Worm (Caenorhabditis elegans): ENCODE data around the gene srh-70.

srh-70 gene

DNA sequence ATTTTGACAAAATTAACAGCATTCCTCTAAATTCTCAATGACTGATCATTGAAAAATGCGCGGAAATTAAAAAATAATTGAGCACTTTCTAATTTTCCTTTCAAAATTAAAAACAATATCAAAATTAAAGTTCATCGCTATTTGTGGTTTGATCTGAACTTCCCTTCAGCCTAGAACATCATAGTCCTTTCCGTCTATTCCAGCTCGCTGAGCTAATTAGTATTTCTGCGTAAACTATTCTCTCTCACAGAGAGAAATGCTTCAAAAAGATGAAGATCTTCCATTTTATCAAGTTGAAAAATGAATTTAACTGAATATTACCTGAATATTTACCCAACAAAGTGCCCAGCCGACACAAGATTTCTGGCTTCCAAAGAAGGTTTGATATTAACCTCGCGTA lies 11.6 kb downstream of the srh-70 start, which contains the start of gene srh-68:
Gene srh-68 (plus strand): TSS at position 301 of the 400 bp plus-strand sequence.
- no peak for TF ChIP-seq elt-1 (tag; optimal IDR thresholded peaks at IDR 0.05; ENCODE audit: borderline replicate concordance, insufficient read depth)
- TF ChIP-seq ceh-43 (GFP tag; optimal IDR thresholded peaks at IDR 0.05) = no peak

DNA sequence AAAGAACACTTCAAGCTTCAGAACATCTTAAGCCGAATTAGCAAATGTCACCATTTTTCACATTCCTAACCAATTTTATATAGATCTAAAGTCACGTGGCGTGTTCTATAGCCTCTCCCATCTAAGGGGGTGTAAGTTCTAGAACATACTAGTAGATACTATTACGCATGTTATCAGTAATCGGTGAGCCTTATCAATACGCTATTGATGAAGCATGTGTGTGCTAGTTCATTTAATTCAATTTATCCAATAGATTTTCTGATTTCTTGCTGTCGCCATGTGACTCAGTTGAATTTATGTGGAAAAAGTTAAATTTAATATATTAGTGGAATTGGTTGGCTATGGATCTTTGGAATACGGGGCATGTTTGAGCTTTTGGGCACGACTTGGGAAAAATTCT lies 12.1 kb downstream of the srh-70 start:
- TF ChIP-seq flh-1 (GFP tag; optimal IDR thresholded peaks at IDR 0.05) (no peak), zip-8 (tag; optimal IDR thresholded peaks at IDR 0.05) (no peak), blmp-1 (tag; optimal IDR thresholded peaks at IDR 0.05) (no peak), bed-3 (GFP tag; optimal IDR thresholded peaks at IDR 0.05) (no peak), lsy-2 (tag; optimal IDR thresholded peaks at IDR 0.05) (no peak), sem-2 (GFP tag; optimal IDR thresholded peaks at IDR 0.05) (no peak), ceh-83 (GFP tag; optimal IDR thresholded peaks at IDR 0.05) (no peak), ztf-11 (tag; optimal IDR thresholded peaks at IDR 0.05) (no peak), ham-2 (GFP tag; optimal IDR thresholded peaks at IDR 0.05) (no peak), pha-4 (tag; optimal IDR thresholded peaks at IDR 0.05) (no peak), mep-1 (tag; optimal IDR thresholded peaks at IDR 0.05) (no peak), nhr-76 (tag; optimal IDR thresholded peaks at IDR 0.05) (no peak), elt-1 (tag; optimal IDR thresholded peaks at IDR 0.05; ENCODE audit: borderline replicate concordance, insufficient read depth) (no peak)

DNA sequence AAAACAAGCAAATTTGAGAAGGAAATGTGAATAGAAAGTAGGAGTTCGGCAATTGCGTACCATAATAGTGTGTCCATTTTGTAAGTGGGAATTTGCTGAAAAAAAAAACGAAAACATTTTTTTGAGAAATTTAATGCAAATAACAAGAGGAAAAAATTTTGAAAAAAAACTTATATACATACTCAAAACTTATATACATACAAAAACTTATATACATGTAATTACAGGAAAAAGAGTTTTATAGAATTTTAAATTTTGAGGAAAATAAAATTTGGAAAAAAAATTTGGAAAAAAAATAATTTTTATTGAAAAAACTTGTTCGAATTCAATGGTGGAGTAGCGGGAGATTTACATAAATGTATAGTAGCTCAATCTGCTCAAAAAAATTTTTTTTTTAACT lies 15.9 kb downstream of the srh-70 start, which contains the start of gene ador-1:
Gene ador-1 (minus strand): TSS at position 101 of the 400 bp plus-strand sequence.
- TF ChIP-seq lin-32 (GFP tag; optimal IDR thresholded peaks at IDR 0.05) (no peak), lsy-2 (tag; optimal IDR thresholded peaks at IDR 0.05) (no peak)

DNA sequence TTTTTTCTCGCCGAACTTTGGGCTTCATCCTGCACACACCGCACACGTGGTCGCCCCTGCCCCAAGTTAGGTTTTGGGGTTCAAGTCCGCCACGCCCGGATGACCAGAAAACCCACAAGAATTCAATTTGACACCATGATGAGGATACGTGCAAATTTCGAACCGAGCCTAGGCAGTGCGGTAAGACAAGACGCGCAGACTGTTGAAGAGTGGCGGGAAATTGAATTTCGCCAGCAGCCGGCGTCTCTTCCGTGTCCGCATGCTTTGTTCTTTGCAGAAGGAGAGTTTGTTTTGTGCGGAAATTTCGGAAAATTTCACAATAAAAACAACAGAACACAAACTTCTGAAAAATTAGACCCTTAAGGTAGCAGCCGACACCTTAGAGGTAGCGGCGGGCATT lies 18.7 kb downstream of the srh-70 start:
- no peak for TF ChIP-seq M03D4.4 (tag; optimal IDR thresholded peaks at IDR 0.05)
- TF ChIP-seq ces-1 (GFP tag; optimal IDR thresholded peaks at IDR 0.05) = peak; percentile 91

DNA sequence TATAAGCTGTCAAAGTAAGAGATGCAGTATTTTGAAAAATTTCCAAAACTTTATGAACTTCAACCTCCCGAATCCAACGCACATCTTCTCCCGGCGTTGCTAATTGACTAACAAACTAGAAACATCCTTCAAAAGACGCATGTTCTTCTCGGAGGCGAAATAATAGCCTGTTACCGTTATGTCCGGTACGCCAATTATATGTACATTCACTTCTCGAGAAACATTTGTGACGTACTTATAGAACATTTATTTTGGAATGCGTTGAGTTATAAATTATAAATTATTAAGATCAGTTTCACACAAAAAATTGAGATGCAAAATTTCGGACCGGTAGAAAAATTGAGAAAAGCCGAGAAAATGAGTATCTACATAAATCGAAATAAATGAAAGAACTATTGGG lies 21.7 kb downstream of the srh-70 start, which contains the start of gene T21B4.3:
Gene T21B4.3 (minus strand): TSS at position 101 of the 400 bp plus-strand sequence.
- TF ChIP-seq nhr-2 (tag; optimal IDR thresholded peaks at IDR 0.05) = no peak
- no peak for TF ChIP-seq pha-4 (tag; optimal IDR thresholded peaks at IDR 0.05)
- TF ChIP-seq drap-1 (GFP tag; optimal IDR thresholded peaks at IDR 0.05) = no peak
- TF ChIP-seq lin-13 (tag; optimal IDR thresholded peaks at IDR 0.05) = no peak
- no peak for TF ChIP-seq ham-2 (GFP tag; optimal IDR thresholded peaks at IDR 0.05)
- no peak for TF ChIP-seq lsy-2 (tag; optimal IDR thresholded peaks at IDR 0.05)
- no peak for TF ChIP-seq elt-3 (tag; optimal IDR thresholded peaks at IDR 0.05)
- no peak for TF ChIP-seq sem-2 (GFP tag; optimal IDR thresholded peaks at IDR 0.05)
- TF ChIP-seq elt-1 (tag; optimal IDR thresholded peaks at IDR 0.05; ENCODE audit: borderline replicate concordance, insufficient read depth) = no peak
- TF ChIP-seq cnd-1 (tag; optimal IDR thresholded peaks at IDR 0.05) = no peak
- TF ChIP-seq flh-1 (GFP tag; optimal IDR thresholded peaks at IDR 0.05) = no peak
- no peak for TF ChIP-seq nhr-28 (tag; optimal IDR thresholded peaks at IDR 0.05)

DNA sequence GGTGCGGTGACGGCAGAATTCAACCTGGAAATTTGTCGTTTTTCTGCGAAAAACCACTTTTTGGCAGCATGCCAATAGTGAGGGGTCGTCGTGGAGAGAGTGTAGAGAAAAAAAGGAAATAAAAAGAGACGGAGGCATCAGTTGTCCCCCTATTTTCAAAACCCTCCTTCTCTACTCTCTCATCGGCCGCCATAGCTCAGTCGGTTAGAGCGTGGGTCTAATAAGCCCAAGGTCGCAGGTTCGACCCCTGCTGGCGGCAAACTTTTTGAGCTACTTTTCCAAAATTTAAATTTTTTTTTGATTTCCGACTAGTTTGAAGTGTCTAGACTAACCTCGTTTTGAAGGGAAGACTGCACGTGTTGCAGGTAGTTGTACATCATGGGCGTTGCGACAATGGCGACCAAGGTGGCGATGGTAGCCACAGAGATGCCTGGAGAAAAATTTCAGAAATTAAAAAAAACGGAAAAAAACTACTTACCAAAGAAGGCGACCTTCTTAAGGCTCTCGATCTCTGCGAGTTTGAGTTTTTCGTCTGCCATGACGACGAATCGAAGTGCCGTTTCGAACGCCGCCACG lies 24.0 kb downstream of the srh-70 start, which contains the start of gene col-85:
Gene col-85 (minus strand): TSS at position 540 of the 576 bp plus-strand sequence.
- TF ChIP-seq mls-2 (tag; optimal IDR thresholded peaks at IDR 0.05) (peak; percentile 98), ces-1 (GFP tag; optimal IDR thresholded peaks at IDR 0.05) (peak; percentile 47), ham-2 (GFP tag; optimal IDR thresholded peaks at IDR 0.05) (peak; percentile 94), sem-2 (GFP tag; optimal IDR thresholded peaks at IDR 0.05) (peak; percentile 86), cnd-1 (tag; optimal IDR thresholded peaks at IDR 0.05) (peak; percentile 89), nhr-2 (tag; optimal IDR thresholded peaks at IDR 0.05) (no peak), nhr-28 (tag; optimal IDR thresholded peaks at IDR 0.05) (peak; percentile 72), nhr-237 (tag; optimal IDR thresholded peaks at IDR 0.05) (peak; percentile 45), drap-1 (GFP tag; optimal IDR thresholded peaks at IDR 0.05) (peak; percentile 94), lin-13 (tag; optimal IDR thresholded peaks at IDR 0.05) (peak; percentile 15), ceh-39 (tag; optimal IDR thresholded peaks at IDR 0.05) (peak; percentile 1), mep-1 (tag; optimal IDR thresholded peaks at IDR 0.05) (peak; percentile 58), tbx-8 (GFP tag; optimal IDR thresholded peaks at IDR 0.05) (peak; percentile 91), mab-5 (tag; optimal IDR thresholded peaks at IDR 0.05) (peak; percentile 49), snpc-4 (tag; optimal IDR thresholded peaks at IDR 0.05) (no peak), lin-32 (GFP tag; optimal IDR thresholded peaks at IDR 0.05) (peak; percentile 91), pha-4 (tag; optimal IDR thresholded peaks at IDR 0.05) (peak; percentile 18), bed-3 (GFP tag; optimal IDR thresholded peaks at IDR 0.05) (peak; percentile 94), hlh-1 (tag; optimal IDR thresholded peaks at IDR 0.05) (no peak), M03D4.4 (tag; optimal IDR thresholded peaks at IDR 0.05) (peak; percentile 95), ceh-43 (GFP tag; optimal IDR thresholded peaks at IDR 0.05) (peak; percentile 94), elt-3 (tag; optimal IDR thresholded peaks at IDR 0.05) (peak; percentile 4), nhr-76 (tag; optimal IDR thresholded peaks at IDR 0.05) (no peak), elt-1 (tag; optimal IDR thresholded peaks at IDR 0.05; ENCODE audit: borderline replicate concordance, insufficient read depth) (peak; percentile 10), zip-8 (tag; optimal IDR thresholded peaks at IDR 0.05) (no peak), sptf-1 (tag; optimal IDR thresholded peaks at IDR 0.05) (peak; percentile 97), nhr-12 (tag; optimal IDR thresholded peaks at IDR 0.05) (peak; percentile 38), unc-62 (GFP tag; optimal IDR thresholded peaks at IDR 0.05) (peak; percentile 23), unc-39 (tag; optimal IDR thresholded peaks at IDR 0.05) (peak; percentile 50), ceh-83 (GFP tag; optimal IDR thresholded peaks at IDR 0.05) (peak; percentile 96), blmp-1 (tag; optimal IDR thresholded peaks at IDR 0.05) (no peak), ztf-11 (tag; optimal IDR thresholded peaks at IDR 0.05) (peak; percentile 40), lsy-2 (tag; optimal IDR thresholded peaks at IDR 0.05) (peak; percentile 48), unc-120 (tag; optimal IDR thresholded peaks at IDR 0.05; ENCODE audit: poor library complexity, severe bottlenecking) (peak; percentile 94), flh-1 (GFP tag; optimal IDR thresholded peaks at IDR 0.05) (peak; percentile 92)

Data from whole organism, mixed stage, embryonic.